Fruit fly (Drosophila melanogaster): ENCODE results near the gene sowah.

DNA sequence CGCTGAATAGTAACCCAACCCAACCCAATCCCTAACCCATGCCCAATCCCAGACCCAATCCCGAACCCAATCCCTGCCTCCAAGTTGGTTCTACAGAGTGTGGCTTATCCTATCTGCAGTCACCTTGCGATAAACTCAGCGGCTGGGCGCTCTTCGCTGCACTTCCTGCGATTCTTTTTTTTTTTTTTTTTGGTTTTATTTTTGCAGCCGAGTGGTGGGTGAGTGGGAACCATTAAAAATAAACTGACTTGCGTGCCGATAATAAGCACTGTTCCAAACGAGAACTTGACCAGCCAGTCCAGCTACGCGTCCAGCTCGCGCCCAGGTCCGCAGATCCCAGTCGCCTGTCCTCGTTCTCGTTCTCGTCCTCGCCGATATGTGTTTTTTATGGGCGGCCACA lies 42.7 kb upstream of the sowah start:
- TF ChIP-seq dmrt93B (GFP tag; optimal IDR thresholded peaks at IDR 0.05) (no peak), Dif (GFP tag; optimal IDR thresholded peaks at IDR 0.05; ENCODE audit: partially characterized antibody) (no peak), Jra (GFP tag; optimal IDR thresholded peaks at IDR 0.05) (no peak), tai (GFP tag; optimal IDR thresholded peaks at IDR 0.05) (no peak), br (GFP tag; optimal IDR thresholded peaks at IDR 0.05) (no peak), HLH106 (tag; optimal IDR thresholded peaks at IDR 0.05) (no peak), Rel (GFP tag; optimal IDR thresholded peaks at IDR 0.05) (no peak), Rel (tag; optimal IDR thresholded peaks at IDR 0.05) (no peak)
